Fruit fly (Drosophila melanogaster) whole organism, pupa: Measurements from ENCODE around the gene CG11902.
A peak's percentile ranks its signal among the peaks of the same experiment; 100 is the strongest.

Experiments used
- CG10348 ChIP-seq: fragments of 200-800 bp; sonication (Bioruptor generic); IDR thresholded peaks from 2 replicates; pipeline ENCODE4 v1.3.6; 2022; ENCODE audit warnings: missing biosample characterization, missing genetic modification characterization
- CG12605 ChIP-seq: fragments of 200-800 bp; sonication (Bioruptor generic); IDR thresholded peaks from 2 replicates; pipeline ENCODE4 v1.3.6; 2022; ENCODE audit warnings: missing biosample characterization, missing genetic modification characterization
- CG13204 ChIP-seq: fragments of 200-800 bp; sonication (Bioruptor generic); optimal IDR thresholded peaks from 2 replicates; lab custom pipeline; 2018; ENCODE audit warnings: missing biosample characterization, mild to moderate bottlenecking, missing genetic modification characterization, moderate library complexity
- CG14655 ChIP-seq: fragments of 200-800 bp; sonication (Bioruptor generic); optimal IDR thresholded peaks from 3 replicates; lab custom pipeline; 2017; ENCODE audit warnings: mild to moderate bottlenecking, missing biosample characterization, missing genetic modification reagents, missing genetic modification characterization
- CG15710 ChIP-seq: fragments of 200-800 bp; sonication (Bioruptor generic); optimal IDR thresholded peaks from 2 replicates; lab custom pipeline; 2018; ENCODE audit warnings: missing biosample characterization, mild to moderate bottlenecking, missing genetic modification characterization, moderate library complexity
- CG17806 ChIP-seq: fragments of 200-800 bp; sonication (Bioruptor generic); optimal IDR thresholded peaks from 2 replicates; lab custom pipeline; 2018; ENCODE audit warnings: missing biosample characterization, mild to moderate bottlenecking, missing genetic modification characterization, moderate library complexity
- CG32121 ChIP-seq: fragments of 200-800 bp; sonication (Bioruptor generic); IDR thresholded peaks from 2 replicates; pipeline ENCODE4 v1.3.6; 2022; ENCODE audit warnings: missing biosample characterization, missing genetic modification characterization
- CG34367 ChIP-seq: fragments of 200-800 bp; sonication (Bioruptor generic); optimal IDR thresholded peaks from 2 replicates; lab custom pipeline; 2018; ENCODE audit warnings: missing biosample characterization, mild to moderate bottlenecking, missing genetic modification characterization
- CG4496 ChIP-seq: fragments of 200-800 bp; sonication (Bioruptor generic); IDR thresholded peaks from 3 replicates; pipeline ENCODE4 v1.3.6; 2022; ENCODE audit warnings: missing biosample characterization, missing genetic modification characterization
- CG8159 ChIP-seq: fragments of 200-800 bp; sonication (Bioruptor generic); optimal IDR thresholded peaks from 3 replicates; lab custom pipeline; 2018; ENCODE audit warnings: missing biosample characterization, mild to moderate bottlenecking, missing genetic modification characterization, moderate library complexity
- CG8301 ChIP-seq: fragments of 200-800 bp; sonication (Bioruptor generic); optimal IDR thresholded peaks from 2 replicates; lab custom pipeline; 2018; ENCODE audit warnings: missing biosample characterization, mild to moderate bottlenecking, missing genetic modification characterization
- CG9948 ChIP-seq: fragments of 200-800 bp; sonication (Bioruptor generic); optimal IDR thresholded peaks from 2 replicates; lab custom pipeline; 2018; ENCODE audit warnings: missing biosample characterization, mild to moderate bottlenecking, missing genetic modification characterization, moderate library complexity
- D1 ChIP-seq: fragments of 200-800 bp; sonication (Bioruptor generic); optimal IDR thresholded peaks from 2 replicates; lab custom pipeline; 2018; ENCODE audit warnings: missing biosample characterization, mild to moderate bottlenecking, missing genetic modification characterization, moderate library complexity
- EcR ChIP-seq: fragments of 200-800 bp; sonication (Bioruptor generic); optimal IDR thresholded peaks from 3 replicates; lab custom pipeline; 2019; ENCODE audit warnings: missing biosample characterization, missing genetic modification characterization, mild to moderate bottlenecking, moderate library complexity, missing genetic modification reagents
- Ets98B ChIP-seq: fragments of 200-800 bp; sonication (Bioruptor generic); IDR thresholded peaks from 2 replicates; pipeline ENCODE4 v1.3.6; 2022; ENCODE audit warnings: missing biosample characterization, missing genetic modification characterization
- Pif1A ChIP-seq: fragments of 200-800 bp; sonication (Bioruptor generic); optimal IDR thresholded peaks from 3 replicates; lab custom pipeline; 2016; ENCODE audit warnings: missing biosample characterization, missing genetic modification characterization
- Pif1B ChIP-seq: fragments of 200-800 bp; sonication (Bioruptor generic); optimal IDR thresholded peaks from 3 replicates; lab custom pipeline; 2016; ENCODE audit warnings: missing biosample characterization, missing genetic modification characterization
- Snoo ChIP-seq: fragments of 200-800 bp; sonication (Bioruptor generic); optimal IDR thresholded peaks from 3 replicates; lab custom pipeline; 2017; ENCODE audit warnings: missing biosample characterization, mild to moderate bottlenecking, missing genetic modification characterization, inconsistent platforms
- fd96Ca ChIP-seq: fragments of 200-800 bp; sonication (Bioruptor generic); IDR thresholded peaks from 3 replicates; pipeline ENCODE4 v1.3.6; 2022; ENCODE audit warnings: missing biosample characterization, missing genetic modification characterization
- gl ChIP-seq: fragments of 200-800 bp; sonication (Bioruptor generic); optimal IDR thresholded peaks from 2 replicates; lab custom pipeline; 2018; ENCODE audit warnings: missing biosample characterization, mild to moderate bottlenecking, missing genetic modification characterization
- rn ChIP-seq: fragments of 200-800 bp; sonication (Bioruptor generic); IDR thresholded peaks from 2 replicates; pipeline ENCODE4 v1.3.6; 2022; ENCODE audit warnings: missing biosample characterization, missing genetic modification characterization

CG11902 gene

DNA sequence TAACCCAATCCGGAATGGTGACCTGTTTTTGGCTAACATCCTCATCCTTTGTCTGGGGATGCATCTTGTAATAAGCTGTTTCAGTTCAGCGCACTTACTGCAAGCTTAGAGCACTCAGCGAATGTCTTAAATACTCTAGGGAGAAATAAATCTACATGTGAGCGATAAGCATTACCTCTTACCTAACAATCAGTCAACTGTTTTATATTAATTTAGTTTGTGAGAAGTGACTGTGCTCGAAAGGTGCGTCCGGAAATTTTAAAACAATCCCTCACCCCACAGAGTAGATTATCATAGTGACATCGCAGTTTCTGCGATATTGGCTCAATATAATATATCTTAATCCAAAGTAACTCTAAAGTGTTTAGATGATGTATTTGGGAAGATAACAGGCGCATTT is 17.0 kb upstream of the CG11902 start, which contains the start of gene CG10553:
Gene CG10553, minus strand, starts transcription at position 101 of the 400 bp plus-strand sequence.
- TF ChIP-seq CG17806 (no peak), CG14655 (GFP tag; lab: Kevin White, UChicago) (no peak), CG13204 (GFP tag; lab: Kevin White, UChicago) (no peak), Snoo (tag; lab: Kevin White, UChicago) (no peak), EcR (GFP tag; lab: Kevin White, UChicago) (no peak), CG8301 (tag; lab: Kevin White, UChicago) (no peak), D1 (no peak), CG15710 (tag; lab: Kevin White, UChicago) (no peak), CG32121 (GFP tag; lab: Robert Waterston, UW) (no peak), CG12605 (GFP tag; lab: Robert Waterston, UW) (no peak), gl (tag; lab: Kevin White, UChicago) (no peak), CG4496 (GFP tag; lab: Robert Waterston, UW) (no peak), CG9948 (tag; lab: Kevin White, UChicago) (no peak), CG10348 (no peak), CG8159 (tag; lab: Kevin White, UChicago) (no peak), Ets98B (no peak)

dm6 chr3R:25320051-25320705 is 14.9 kb upstream of the CG11902 start, which contains the start of gene CG10560:
Gene CG10560 (minus strand): TSS chr3R:25320101.
- TF ChIP-seq CG34367 (tag; lab: Kevin White, UChicago), result no peak
- TF ChIP-seq CG32121 (GFP tag; lab: Robert Waterston, UW), result no peak
- no peak for TF ChIP-seq CG14655 (GFP tag; lab: Kevin White, UChicago)
- no peak for TF ChIP-seq Pif1B (GFP tag; lab: Kevin White, UChicago)
- TF ChIP-seq rn (GFP tag; lab: Robert Waterston, UW), result no peak
- no peak for TF ChIP-seq Snoo (tag; lab: Kevin White, UChicago)
- TF ChIP-seq CG15710 (tag; lab: Kevin White, UChicago), result no peak
- TF ChIP-seq CG9948 (tag; lab: Kevin White, UChicago), result no peak
- TF ChIP-seq Pif1A (GFP tag; lab: Kevin White, UChicago), result no peak
- TF ChIP-seq fd96Ca, result no peak
- no peak for TF ChIP-seq CG8159 (tag; lab: Kevin White, UChicago)

- TF ChIP-seq Snoo (tag; lab: Kevin White, UChicago) (no peak), CG17806 (no peak), EcR (GFP tag; lab: Kevin White, UChicago) (no peak), Ets98B (no peak), CG10348 (no peak), CG15710 (tag; lab: Kevin White, UChicago) (no peak), CG14655 (GFP tag; lab: Kevin White, UChicago) (no peak)
These were observed 14.2 kb upstream of the CG11902 start for dm6 chr3R:25320898-25321297.

- TF ChIP-seq fd96Ca, result no peak
- no peak for TF ChIP-seq CG14655 (GFP tag; lab: Kevin White, UChicago)
- no peak for TF ChIP-seq Pif1B (GFP tag; lab: Kevin White, UChicago)
- no peak for TF ChIP-seq CG17806
- TF ChIP-seq CG8301 (tag; lab: Kevin White, UChicago), result no peak
- no peak for TF ChIP-seq CG9948 (tag; lab: Kevin White, UChicago)
- TF ChIP-seq D1, result no peak
These were observed 13.4 kb upstream of the CG11902 start for dm6 chr3R:25321681-25322080.

DNA sequence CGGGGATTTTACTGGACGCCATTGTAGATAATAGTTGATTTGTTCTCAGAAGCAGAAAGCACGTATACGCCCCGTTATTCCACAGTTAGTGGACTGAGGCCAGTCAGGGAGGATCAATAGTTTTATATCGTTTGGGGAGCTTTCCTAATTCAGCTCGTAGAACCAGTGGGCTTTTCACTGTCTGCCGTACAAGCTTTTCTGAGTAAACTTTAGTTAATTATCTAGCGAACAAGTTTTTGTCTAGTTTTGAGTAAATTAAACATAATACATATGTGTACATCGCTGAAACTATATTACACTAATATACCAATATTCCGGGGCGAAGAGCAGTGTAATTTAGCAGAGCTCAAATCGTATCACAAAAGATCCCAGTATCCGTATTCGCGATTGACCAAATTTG is 12.4 kb upstream of the CG11902 start, which contains the start of gene CG10562:
Gene CG10562, minus strand, starts transcription at position 101 of the 400 bp plus-strand sequence.
- TF ChIP-seq gl (tag; lab: Kevin White, UChicago) (no peak), CG17806 (no peak), Ets98B (no peak), CG8301 (tag; lab: Kevin White, UChicago) (no peak)
- TF ChIP-seq, all 21 proteins: peak for 0

DNA sequence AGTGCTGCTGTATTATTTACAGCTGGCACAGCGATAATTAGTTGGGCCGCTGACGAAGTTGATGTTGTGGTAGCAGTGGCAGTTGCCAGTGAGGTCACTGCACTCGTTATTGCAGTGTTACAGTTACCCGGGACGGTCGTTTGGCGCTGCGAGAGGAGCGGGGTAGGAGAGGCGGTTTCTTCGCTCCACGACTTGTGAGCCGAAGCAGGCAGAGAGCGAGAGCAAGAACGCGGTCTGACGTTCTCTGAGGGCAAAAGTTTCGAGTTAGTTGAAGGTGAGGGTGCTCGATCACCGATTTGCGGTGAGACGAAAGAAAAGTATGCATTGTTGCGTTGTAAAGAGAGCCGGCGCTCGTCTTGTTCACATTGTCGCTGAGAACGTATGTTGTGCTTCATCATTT is 6.5 kb upstream of the CG11902 start:
- 0 out of 2 replicates have a peak, but pooled peaks have one; percentile 27 for TF ChIP-seq CG12605 (GFP tag; lab: Robert Waterston, UW)
- peak; percentile 47; the same call in 1 of the 2 replicates for TF ChIP-seq Ets98B

DNA sequence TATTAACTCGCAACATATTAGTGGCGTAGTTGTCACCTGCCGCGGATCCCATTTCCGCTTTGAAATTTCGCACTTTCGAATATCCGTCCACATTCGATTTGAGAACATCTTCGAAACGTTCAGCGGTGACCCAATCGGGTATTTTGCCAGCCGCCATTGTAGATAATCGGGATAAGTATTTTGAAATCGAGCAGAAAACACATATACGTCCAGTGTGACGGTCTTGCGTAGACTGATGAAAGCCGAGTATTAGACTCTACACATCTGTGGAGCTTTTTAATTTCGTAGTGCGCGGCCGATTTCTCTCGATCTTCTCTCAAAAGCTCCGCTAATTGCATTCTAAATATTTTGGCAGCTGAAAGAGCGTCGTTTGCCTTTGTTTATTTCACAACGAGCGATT is 6.0 kb upstream of the CG11902 start, which contains the start of gene CHKov1:
Gene CHKov1, minus strand, starts transcription at position 238 of the 400 bp plus-strand sequence.
- TF ChIP-seq rn (GFP tag; lab: Robert Waterston, UW) (no peak), CG32121 (GFP tag; lab: Robert Waterston, UW) (0 out of 2 replicates have a peak, but pooled peaks have one; percentile 29), EcR (GFP tag; lab: Kevin White, UChicago) (no peak), Pif1A (GFP tag; lab: Kevin White, UChicago) (no peak), CG17806 (no peak), CG8301 (tag; lab: Kevin White, UChicago) (no peak), CG14655 (GFP tag; lab: Kevin White, UChicago) (no peak), CG9948 (tag; lab: Kevin White, UChicago) (no peak), Snoo (tag; lab: Kevin White, UChicago) (no peak), Ets98B (peak; percentile 21; the same call in 1 of the 2 replicates), CG12605 (GFP tag; lab: Robert Waterston, UW) (0 out of 2 replicates have a peak, but pooled peaks have one; percentile 20), CG4496 (GFP tag; lab: Robert Waterston, UW) (peak; percentile 59; the same call in 2 of the 3 replicates), CG10348 (no peak), CG34367 (tag; lab: Kevin White, UChicago) (no peak), CG15710 (tag; lab: Kevin White, UChicago) (no peak)
